Worm (Caenorhabditis elegans): ENCODE results near the gene F13D11.3.

DNA sequence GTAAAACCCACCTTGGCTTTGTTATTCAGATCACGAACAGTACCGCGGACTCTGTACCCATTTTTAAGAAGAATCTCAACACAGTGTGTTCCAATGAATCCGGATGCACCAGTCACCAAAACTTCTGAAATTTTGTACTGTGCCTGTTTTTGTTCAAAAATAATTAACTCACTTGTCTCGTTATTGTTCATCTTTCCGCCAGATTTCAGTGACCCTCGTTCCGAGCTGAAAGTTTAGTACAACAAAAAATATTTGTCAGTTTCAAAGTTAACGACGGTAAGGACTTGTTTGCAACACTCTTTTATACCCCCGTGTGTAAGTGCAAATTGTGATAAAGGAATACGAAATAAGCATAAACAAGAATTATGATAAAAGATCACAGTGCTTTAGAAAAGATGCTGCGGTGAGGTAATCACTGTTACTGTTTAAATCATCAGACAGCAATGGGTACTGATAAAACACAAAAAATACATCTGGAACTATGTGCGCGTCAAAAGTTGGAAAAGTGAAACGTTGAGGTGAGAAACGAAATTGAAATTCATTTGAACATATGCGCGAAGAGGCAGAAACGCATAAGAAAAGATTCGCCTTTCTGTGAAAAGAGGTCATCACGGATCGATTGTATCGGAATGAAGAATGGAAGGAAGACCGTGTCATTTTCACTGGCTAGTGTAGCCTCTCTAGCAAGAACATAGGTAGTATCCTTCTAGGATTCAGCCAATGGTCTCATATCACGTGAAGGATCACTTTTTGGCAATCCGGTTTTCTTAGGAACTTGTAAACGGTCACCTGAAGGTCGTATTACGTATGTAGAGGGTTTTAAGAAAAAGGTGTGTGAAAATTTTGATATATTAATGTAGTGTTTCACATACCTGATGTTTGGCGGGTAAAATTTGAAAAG is 29.1 kb upstream of the F13D11.3 start, which contains the start of gene F13D11.4:
- no peak for TF ChIP-seq Y53F4B.3 (GFP tag; IDR thresholded peaks at IDR 0.05)
- no peak for TF ChIP-seq nfya-1 (tag; optimal IDR thresholded peaks at IDR 0.05; ENCODE audit: borderline replicate concordance, insufficient read depth)
- no peak for TF ChIP-seq nhr-90 (tag; optimal IDR thresholded peaks at IDR 0.05)
- no peak for TF ChIP-seq Y56A3A.18 (GFP tag; IDR thresholded peaks at IDR 0.05)
- TF ChIP-seq lin-26 (GFP tag; IDR thresholded peaks at IDR 0.05): no peak
- no peak for TF ChIP-seq unc-130 (GFP tag; optimal IDR thresholded peaks at IDR 0.05)
- TF ChIP-seq unc-62 (GFP tag; optimal IDR thresholded peaks at IDR 0.05): no peak

All from whole organism, young adult.